Fruit fly (Drosophila melanogaster) whole organism, embryonic: ENCODE measurements around the gene CG44437.

Experiments used
- Asciz ChIP-seq: fragments of 200-800 bp; sonication (Bioruptor generic); optimal IDR thresholded peaks from 2 replicates; lab custom pipeline; 2017; ENCODE audit warnings: missing biosample characterization, mild to moderate bottlenecking, missing genetic modification characterization, missing genetic modification reagents
- Blimp-1 ChIP-seq: fragments of 200-800 bp; sonication (Bioruptor generic); optimal IDR thresholded peaks from 3 replicates; lab custom pipeline; 2018; ENCODE audit warnings: missing biosample characterization, missing genetic modification characterization, mild to moderate bottlenecking, moderate library complexity, missing genetic modification reagents
- CG10267 ChIP-seq: fragments of 200-800 bp; sonication (Bioruptor generic); optimal IDR thresholded peaks from 2 replicates; lab custom pipeline; 2018; ENCODE audit warnings: missing biosample characterization, mild to moderate bottlenecking, missing genetic modification characterization, moderate library complexity
- CG10979 ChIP-seq: fragments of 200-800 bp; sonication (Bioruptor generic); optimal IDR thresholded peaks from 2 replicates; lab custom pipeline; 2018; ENCODE audit warnings: missing biosample characterization, mild to moderate bottlenecking, missing genetic modification characterization, moderate library complexity
- CG11504 ChIP-seq: fragments of 200-800 bp; sonication (Bioruptor generic); optimal IDR thresholded peaks from 3 replicates; lab custom pipeline; 2019; ENCODE audit warnings: missing biosample characterization, mild to moderate bottlenecking, missing genetic modification characterization, moderate library complexity
- CG12155 ChIP-seq: fragments of 200-800 bp; sonication (Bioruptor generic); optimal IDR thresholded peaks from 3 replicates; lab custom pipeline; 2016; ENCODE audit warnings: missing biosample characterization, missing genetic modification characterization
- CG12391 ChIP-seq: fragments of 200-800 bp; sonication (Bioruptor generic); optimal IDR thresholded peaks from 3 replicates; lab custom pipeline; 2018; ENCODE audit warnings: missing biosample characterization, mild to moderate bottlenecking, missing genetic modification characterization, moderate library complexity
- CG12744 ChIP-seq: fragments of 200-800 bp; sonication (Bioruptor generic); optimal IDR thresholded peaks from 2 replicates; lab custom pipeline; 2016; ENCODE audit warnings: missing biosample characterization, missing genetic modification characterization
- CG14710 ChIP-seq: fragments of 200-800 bp; sonication (Bioruptor generic); optimal IDR thresholded peaks from 3 replicates; lab custom pipeline; 2019; ENCODE audit warnings: missing biosample characterization, mild to moderate bottlenecking, missing genetic modification characterization, moderate library complexity
- CG17328 ChIP-seq: fragments of 200-800 bp; sonication (Bioruptor generic); IDR thresholded peaks from 2 replicates; pipeline ENCODE4 v1.3.6; 2022; ENCODE audit warnings: missing biosample characterization, missing genetic modification characterization
- CG17359 ChIP-seq: fragments of 200-800 bp; sonication (Bioruptor generic); optimal IDR thresholded peaks from 3 replicates; lab custom pipeline; 2018; ENCODE audit warnings: missing biosample characterization, mild to moderate bottlenecking, missing genetic modification characterization, moderate library complexity
- CG17361 ChIP-seq: fragments of 200-800 bp; sonication (Bioruptor generic); IDR thresholded peaks from 3 replicates; pipeline ENCODE4 v1.3.6; 2022; ENCODE audit warnings: missing biosample characterization, missing genetic modification characterization
- CG18262 ChIP-seq: fragments of 200-800 bp; optimal IDR thresholded peaks from 3 replicates; lab custom pipeline; 2019; ENCODE audit warnings: missing biosample characterization, mild to moderate bottlenecking, missing genetic modification characterization, moderate library complexity
- CG2678 ChIP-seq: fragments of 200-800 bp; sonication (Bioruptor generic); optimal IDR thresholded peaks from 3 replicates; lab custom pipeline; 2019; ENCODE audit warnings: missing biosample characterization, mild to moderate bottlenecking, missing genetic modification characterization, moderate library complexity
- CG2712 ChIP-seq: fragments of 200-800 bp; optimal IDR thresholded peaks from 3 replicates; lab custom pipeline; 2019; ENCODE audit warnings: missing biosample characterization, mild to moderate bottlenecking, missing genetic modification characterization, moderate library complexity
- CG31441 ChIP-seq: fragments of 200-800 bp; sonication (Bioruptor generic); IDR thresholded peaks from 2 replicates; pipeline ENCODE4 v1.3.6; 2022; ENCODE audit warnings: missing biosample characterization, missing genetic modification characterization
- CG7556 ChIP-seq: fragments of 200-800 bp; sonication (Bioruptor generic); optimal IDR thresholded peaks from 2 replicates; lab custom pipeline; 2017; ENCODE audit warnings: missing biosample characterization, mild to moderate bottlenecking, missing genetic modification characterization
- CG7839 ChIP-seq: fragments of 200-800 bp; sonication (Bioruptor generic); optimal IDR thresholded peaks from 3 replicates; lab custom pipeline; 2018; ENCODE audit warnings: missing biosample characterization, mild to moderate bottlenecking, missing genetic modification characterization, moderate library complexity
- CG8388 ChIP-seq: fragments of 200-800 bp; sonication (Bioruptor generic); optimal IDR thresholded peaks from 2 replicates; lab custom pipeline; 2019; ENCODE audit warnings: missing biosample characterization, mild to moderate bottlenecking, missing genetic modification characterization, moderate library complexity
- CG9797 ChIP-seq: fragments of 200-800 bp; sonication (Bioruptor generic); optimal IDR thresholded peaks from 3 replicates; lab custom pipeline; 2018; ENCODE audit warnings: missing biosample characterization, mild to moderate bottlenecking, missing genetic modification characterization
- CoRest ChIP-seq: fragments of 200-800 bp; sonication (Bioruptor generic); optimal IDR thresholded peaks from 3 replicates; lab custom pipeline; 2018; ENCODE audit warnings: missing biosample characterization, mild to moderate bottlenecking, missing genetic modification characterization, moderate library complexity
- D ChIP-seq, 2 experiments: fragments of 200-800 bp in 1 of 2; fragments of >200 bp in 1 of 2; sonication (Bioruptor generic) in 1 of 2; optimal IDR thresholded peaks; 2 replicates in 1 of 2; 3 replicates in 1 of 2; lab custom pipeline; 2017; ENCODE audit warnings: mild to moderate bottlenecking in 1 of 2, missing biosample characterization in 1 of 2, missing genetic modification characterization in 1 of 2, missing genetic modification reagents in 1 of 2
- Ets97D ChIP-seq: fragments of 200-800 bp; sonication (Bioruptor generic); optimal IDR thresholded peaks from 3 replicates; lab custom pipeline; 2016; ENCODE audit warnings: missing biosample characterization, missing genetic modification characterization
- HLHmδ ChIP-seq: fragments of 200-800 bp; sonication (Bioruptor generic); optimal IDR thresholded peaks from 2 replicates; lab custom pipeline; 2018; ENCODE audit warnings: missing biosample characterization, mild to moderate bottlenecking, missing genetic modification characterization, moderate library complexity
- Hr3 ChIP-seq: fragments of 200-800 bp; sonication (Bioruptor generic); optimal IDR thresholded peaks from 3 replicates; lab custom pipeline; 2016; ENCODE audit warnings: missing biosample characterization, missing genetic modification characterization
- Ptx1 ChIP-seq: fragments of 200-800 bp; sonication (Bioruptor generic); IDR thresholded peaks from 2 replicates; pipeline ENCODE4 v1.3.6; 2022; ENCODE audit warnings: missing biosample characterization, missing genetic modification characterization
- Sox100B ChIP-seq: fragments of 200-800 bp; sonication (Bioruptor generic); optimal IDR thresholded peaks from 3 replicates; lab custom pipeline; 2018; ENCODE audit warnings: missing biosample characterization, mild to moderate bottlenecking, missing genetic modification characterization
- Sox102F ChIP-seq: fragments of 200-800 bp; sonication (Bioruptor generic); optimal IDR thresholded peaks from 2 replicates; lab custom pipeline; 2018; ENCODE audit warnings: missing biosample characterization, mild to moderate bottlenecking, missing genetic modification characterization, moderate library complexity
- Xrp1 ChIP-seq: fragments of 200-800 bp; sonication (Bioruptor generic); IDR thresholded peaks from 2 replicates; pipeline ENCODE4 v1.3.6; 2022; ENCODE audit warnings: missing biosample characterization, missing genetic modification characterization
- bsh ChIP-seq, 2 experiments: fragments of 200-800 bp; sonication (Bioruptor generic); optimal IDR thresholded peaks; 2 replicates each; lab custom pipeline; 2017 to 2018; ENCODE audit warnings: mild to moderate bottlenecking in 2 of 2, missing biosample characterization in 2 of 2, missing genetic modification characterization in 2 of 2, moderate library complexity in 1 of 2
- cas ChIP-seq: fragments of 200-800 bp; sonication (Bioruptor generic); IDR thresholded peaks from 2 replicates; pipeline ENCODE4 v1.3.6; 2022; ENCODE audit warnings: missing biosample characterization, missing genetic modification characterization
- chn ChIP-seq: fragments of 200-800 bp; sonication (Bioruptor generic); optimal IDR thresholded peaks from 2 replicates; lab custom pipeline; 2016; ENCODE audit warnings: missing biosample characterization, missing genetic modification characterization
- dmrt99B ChIP-seq: fragments of 200-800 bp; sonication (Bioruptor generic); optimal IDR thresholded peaks from 2 replicates; lab custom pipeline; 2018; ENCODE audit warnings: missing biosample characterization, mild to moderate bottlenecking, missing genetic modification characterization, moderate library complexity
- eve ChIP-seq, 2 experiments: fragments of >200 bp; optimal IDR thresholded peaks; 2 replicates each; lab custom pipeline; 2017; ENCODE audit warnings: missing biosample characterization in 2 of 2, missing genetic modification characterization in 2 of 2
- ewg ChIP-seq: fragments of 200-800 bp; sonication (Bioruptor generic); optimal IDR thresholded peaks from 3 replicates; lab custom pipeline; 2017; ENCODE audit warnings: mild to moderate bottlenecking, missing biosample characterization, missing genetic modification reagents, missing genetic modification characterization
- fd3F ChIP-seq: fragments of 200-800 bp; sonication (Bioruptor generic); optimal IDR thresholded peaks from 2 replicates; lab custom pipeline; 2018; ENCODE audit warnings: missing biosample characterization, mild to moderate bottlenecking, missing genetic modification characterization, moderate library complexity
- fd96Cb ChIP-seq: fragments of 200-800 bp; sonication (Bioruptor generic); optimal IDR thresholded peaks from 2 replicates; lab custom pipeline; 2018; ENCODE audit warnings: missing biosample characterization, mild to moderate bottlenecking, missing genetic modification characterization, moderate library complexity
- gce ChIP-seq: fragments of 200-800 bp; sonication (Bioruptor generic); IDR thresholded peaks from 3 replicates; pipeline ENCODE4 v1.3.6; 2022; ENCODE audit warnings: missing biosample characterization, missing genetic modification characterization
- gem ChIP-seq: fragments of 200-800 bp; sonication (Bioruptor generic); optimal IDR thresholded peaks from 2 replicates; lab custom pipeline; 2019; ENCODE audit warnings: missing biosample characterization, mild to moderate bottlenecking, missing genetic modification characterization, moderate library complexity
- gsb-n ChIP-seq: fragments of 200-800 bp; sonication (Bioruptor generic); optimal IDR thresholded peaks from 3 replicates; lab custom pipeline; 2018; ENCODE audit warnings: missing biosample characterization, mild to moderate bottlenecking, missing genetic modification characterization
- lola ChIP-seq, 3 experiments: fragments of >200 bp in 2 of 3; fragments of 200-800 bp in 1 of 3; sonication (Bioruptor generic) in 1 of 3; optimal IDR thresholded peaks; 2 replicates each; lab custom pipeline; 2017 to 2019; ENCODE audit warnings: missing biosample characterization in 3 of 3, missing genetic modification characterization in 3 of 3, mild to moderate bottlenecking in 1 of 3, moderate library complexity in 1 of 3
- nmo ChIP-seq: fragments of 200-800 bp; sonication (Bioruptor generic); optimal IDR thresholded peaks from 2 replicates; lab custom pipeline; 2018; ENCODE audit warnings: missing biosample characterization, mild to moderate bottlenecking, missing genetic modification characterization, moderate library complexity
- phol ChIP-seq: fragments of 200-800 bp; sonication (Bioruptor generic); optimal IDR thresholded peaks from 3 replicates; lab custom pipeline; 2018; ENCODE audit warnings: missing biosample characterization, mild to moderate bottlenecking, missing genetic modification characterization, moderate library complexity
- rib ChIP-seq: fragments of 200-800 bp; sonication (Bioruptor generic); IDR thresholded peaks from 2 replicates; pipeline ENCODE4 v1.3.6; 2022; ENCODE audit warnings: missing biosample characterization, missing genetic modification characterization
- scrt ChIP-seq: fragments of 200-800 bp; sonication (Bioruptor generic); optimal IDR thresholded peaks from 2 replicates; lab custom pipeline; 2018; ENCODE audit warnings: missing biosample characterization, mild to moderate bottlenecking, missing genetic modification characterization, moderate library complexity
- sens ChIP-seq: fragments of 200-800 bp; sonication (Bioruptor generic); peaks from one replicate; lab custom pipeline; 2016; ENCODE audit warnings: missing biosample characterization, missing genetic modification characterization
- unpg ChIP-seq: fragments of 200-800 bp; sonication (Bioruptor generic); optimal IDR thresholded peaks from 3 replicates; lab custom pipeline; 2018; ENCODE audit warnings: missing biosample characterization, mild to moderate bottlenecking, missing genetic modification characterization, moderate library complexity
- zen2 ChIP-seq: fragments of 200-800 bp; sonication (Bioruptor generic); IDR thresholded peaks from 3 replicates; pipeline ENCODE4 v1.3.6; 2022; ENCODE audit warnings: missing biosample characterization, missing genetic modification characterization; ENCODE audit not compliant: partially characterized antibody
- zf30C ChIP-seq: fragments of 200-800 bp; sonication (Bioruptor generic); optimal IDR thresholded peaks from 3 replicates; lab custom pipeline; 2018; ENCODE audit warnings: missing biosample characterization, mild to moderate bottlenecking, missing genetic modification characterization

The CG44437 gene

dm6 chrX:13228208-13228606 lies 26.1 kb upstream of the CG44437 start:
- TF ChIP-seq CG17359 (tag; lab: Kevin White, UChicago) (peak; percentile 12), CG11504 (tag; lab: Kevin White, UChicago) (peak; percentile 14), Sox100B (GFP tag; lab: Kevin White, UChicago) (peak; percentile 4), CG12744 (GFP tag; lab: Kevin White, UChicago) (no peak), zf30C (GFP tag; lab: Kevin White, UChicago) (peak; percentile 4), HLHmδ (GFP tag; lab: Kevin White, UChicago) (no peak), Asciz (GFP tag; lab: Kevin White, UChicago) (no peak), gsb-n (tag; lab: Kevin White, UChicago) (peak; percentile 22), CG8388 (GFP tag; lab: Kevin White, UChicago) (peak; percentile 24), gce (GFP tag; lab: Robert Waterston, UW) (no peak), sens (GFP tag; lab: Kevin White, UChicago) (no peak), phol (tag; lab: Kevin White, UChicago) (peak; percentile 33), CG17328 (no peak), CG7839 (tag; lab: Kevin White, UChicago) (peak; percentile 12), CG12155 (GFP tag; lab: Kevin White, UChicago) (peak; percentile 3), bsh (GFP tag; optimal IDR thresholded peaks at IDR 0.05; lab: Kevin White, UChicago) (peak in 1 of 2 experiments; percentile 60), cas (GFP tag; lab: Robert Waterston, UW) (no peak), CoRest (peak; percentile 16), fd3F (GFP tag; lab: Kevin White, UChicago) (no peak), CG18262 (tag; lab: Kevin White, UChicago) (peak; percentile 28), zen2 (GFP tag; lab: Robert Waterston, UW) (no peak), lola (GFP tag; optimal IDR thresholded peaks at IDR 0.05; lab: Kevin White, UChicago) (peak in 1 of 3 experiments; percentile 38), Ptx1 (GFP tag; lab: Robert Waterston, UW) (no peak), CG2712 (tag; lab: Kevin White, UChicago) (peak; percentile 35), eve (GFP tag; optimal IDR thresholded peaks at IDR 0.05; lab: Kevin White, UChicago) (peak in 1 of 2 experiments; percentile 34), rib (no peak), CG9797 (no peak), Blimp-1 (GFP tag; lab: Kevin White, UChicago) (peak; percentile 39), CG14710 (tag; lab: Kevin White, UChicago) (peak; percentile 30), CG17361 (GFP tag; lab: Robert Waterston, UW) (peak; percentile 42; the same call in 1 of the 3 replicates), CG12391 (tag; lab: Kevin White, UChicago) (peak; percentile 25), CG31441 (peak; percentile 58; the same call in 1 of the 2 replicates), dmrt99B (tag; lab: Kevin White, UChicago) (peak; percentile 10), scrt (no peak), D (optimal IDR thresholded peaks at IDR 0.05; lab: Kevin White, UChicago) (no peak), D (GFP tag; optimal IDR thresholded peaks at IDR 0.05; lab: Kevin White, UChicago) (peak; percentile 10), Ets97D (GFP tag; lab: Kevin White, UChicago) (no peak), unpg (GFP tag; lab: Kevin White, UChicago) (peak; percentile 23), CG2678 (tag; lab: Kevin White, UChicago) (peak; percentile 29), gem (peak; percentile 56), Xrp1 (peak; percentile 25; the same call in 1 of the 2 replicates), Sox102F (peak; percentile 12), ewg (no peak), Hr3 (GFP tag; lab: Kevin White, UChicago) (no peak), chn (GFP tag; lab: Kevin White, UChicago) (no peak), CG10979 (tag; lab: Kevin White, UChicago) (peak; percentile 51), CG10267 (tag; lab: Kevin White, UChicago) (peak; percentile 19), CG7556 (no peak), fd96Cb (tag; lab: Kevin White, UChicago) (peak; percentile 13), nmo (peak; percentile 22)
